Fruit fly (Drosophila melanogaster) whole organism, embryonic: ENCODE data around the gene ninaG.

Source experiments
- Ada2b ChIP-seq: fragments of 200-800 bp; sonication (Bioruptor generic); IDR thresholded peaks from 2 replicates; pipeline ENCODE4 v1.3.6; 2022; ENCODE audit warnings: missing biosample characterization, missing genetic modification characterization
- CG12155 ChIP-seq: fragments of 200-800 bp; sonication (Bioruptor generic); optimal IDR thresholded peaks from 3 replicates; lab custom pipeline; 2016; ENCODE audit warnings: missing biosample characterization, missing genetic modification characterization
- CG12659 ChIP-seq: fragments of 200-800 bp; sonication (Bioruptor generic); optimal IDR thresholded peaks from 3 replicates; lab custom pipeline; 2017; ENCODE audit warnings: mild to moderate bottlenecking, missing biosample characterization, missing genetic modification reagents, missing genetic modification characterization
- CG14710 ChIP-seq: fragments of 200-800 bp; sonication (Bioruptor generic); optimal IDR thresholded peaks from 3 replicates; lab custom pipeline; 2019; ENCODE audit warnings: missing biosample characterization, mild to moderate bottlenecking, missing genetic modification characterization, moderate library complexity
- CG15011 ChIP-seq: fragments of 200-800 bp; sonication (Bioruptor generic); optimal IDR thresholded peaks from 3 replicates; lab custom pipeline; 2018; ENCODE audit warnings: missing biosample characterization, mild to moderate bottlenecking, missing genetic modification characterization
- CG2129 ChIP-seq: fragments of 200-800 bp; sonication (Bioruptor generic); IDR thresholded peaks from 2 replicates; pipeline ENCODE4 v1.3.6; 2022; ENCODE audit warnings: missing biosample characterization, missing genetic modification characterization; ENCODE audit not compliant: partially characterized antibody
- CG2202 ChIP-seq: fragments of 200-800 bp; sonication (Bioruptor generic); optimal IDR thresholded peaks from 2 replicates; lab custom pipeline; 2018; ENCODE audit warnings: missing biosample characterization, mild to moderate bottlenecking, missing genetic modification characterization
- CG3281 ChIP-seq: fragments of 200-800 bp; sonication (Bioruptor generic); optimal IDR thresholded peaks from 3 replicates; lab custom pipeline; 2017; ENCODE audit warnings: missing biosample characterization, mild to moderate bottlenecking, missing genetic modification characterization
- CG3407 ChIP-seq: fragments of 200-800 bp; sonication (Bioruptor generic); optimal IDR thresholded peaks from 2 replicates; lab custom pipeline; 2018; ENCODE audit warnings: missing biosample characterization, mild to moderate bottlenecking, missing genetic modification characterization
- CG4328 ChIP-seq: fragments of 200-800 bp; sonication (Bioruptor generic); optimal IDR thresholded peaks from 3 replicates; lab custom pipeline; 2017; ENCODE audit warnings: missing biosample characterization, missing genetic modification reagents, missing genetic modification characterization
- CG4404 ChIP-seq: fragments of 200-800 bp; sonication (Bioruptor generic); IDR thresholded peaks from 2 replicates; pipeline ENCODE4 v1.3.6; 2022; ENCODE audit warnings: missing biosample characterization, missing genetic modification characterization
- CG6654 ChIP-seq: fragments of 200-800 bp; sonication (Bioruptor generic); optimal IDR thresholded peaks from 2 replicates; lab custom pipeline; 2017; ENCODE audit warnings: missing biosample characterization, mild to moderate bottlenecking, missing genetic modification characterization
- CG7963 ChIP-seq: fragments of 200-800 bp; sonication (Bioruptor generic); IDR thresholded peaks from 3 replicates; pipeline ENCODE4 v1.3.6; 2022; ENCODE audit warnings: missing biosample characterization, missing genetic modification characterization; ENCODE audit not compliant: partially characterized antibody
- CG8478 ChIP-seq: fragments of >200 bp; optimal IDR thresholded peaks from 2 replicates; lab custom pipeline; 2018
- CTCF ChIP-seq: fragments of 200-800 bp; sonication (Bioruptor generic); optimal IDR thresholded peaks from 2 replicates; lab custom pipeline; 2017; ENCODE audit warnings: missing biosample characterization, mild to moderate bottlenecking, missing genetic modification characterization, moderate library complexity
- CoRest ChIP-seq: fragments of 200-800 bp; sonication (Bioruptor generic); optimal IDR thresholded peaks from 3 replicates; lab custom pipeline; 2018; ENCODE audit warnings: missing biosample characterization, mild to moderate bottlenecking, missing genetic modification characterization, moderate library complexity
- CrebB ChIP-seq: fragments of 200-800 bp; sonication (Bioruptor generic); optimal IDR thresholded peaks from 3 replicates; lab custom pipeline; 2018; ENCODE audit warnings: missing biosample characterization, mild to moderate bottlenecking, missing genetic modification characterization
- D19A ChIP-seq: fragments of 200-800 bp; optimal IDR thresholded peaks from 3 replicates; lab custom pipeline; 2019; ENCODE audit warnings: missing biosample characterization, mild to moderate bottlenecking, missing genetic modification characterization, moderate library complexity
- Doc2 ChIP-seq: fragments of 200-800 bp; sonication (Bioruptor generic); IDR thresholded peaks from 2 replicates; pipeline ENCODE4 v1.3.6; 2022; ENCODE audit warnings: missing biosample characterization, missing genetic modification characterization
- Drgx ChIP-seq: fragments of 200-800 bp; sonication (Bioruptor generic); IDR thresholded peaks from 2 replicates; pipeline ENCODE4 v1.3.6; 2022; ENCODE audit warnings: missing biosample characterization, missing genetic modification characterization
- Gug ChIP-seq: fragments of 200-800 bp; sonication (Bioruptor generic); IDR thresholded peaks from 4 replicates; pipeline ENCODE4 v1.3.6; 2022; ENCODE audit warnings: missing biosample characterization, missing genetic modification characterization
- Hr39 ChIP-seq: fragments of >200 bp; optimal IDR thresholded peaks from 2 replicates; lab custom pipeline; 2017
- Hr51 ChIP-seq, 2 experiments: fragments of 200-800 bp; sonication (Bioruptor generic); optimal IDR thresholded peaks; 2 replicates in 1 of 2; 3 replicates in 1 of 2; lab custom pipeline; 2016 to 2018; ENCODE audit warnings: missing biosample characterization in 2 of 2, missing genetic modification characterization in 2 of 2, mild to moderate bottlenecking in 1 of 2, moderate library complexity in 1 of 2
- NFAT ChIP-seq: fragments of 200-800 bp; sonication (Bioruptor generic); IDR thresholded peaks from 2 replicates; pipeline ENCODE4 v1.3.6; 2022; ENCODE audit warnings: missing biosample characterization, missing genetic modification characterization
- Neu2 ChIP-seq: fragments of 200-800 bp; sonication (Bioruptor generic); optimal IDR thresholded peaks from 3 replicates; lab custom pipeline; 2016; ENCODE audit warnings: missing biosample characterization, missing genetic modification characterization, borderline replicate concordance
- NfI ChIP-seq: fragments of 200-800 bp; sonication (Bioruptor generic); optimal IDR thresholded peaks from 3 replicates; lab custom pipeline; 2018; ENCODE audit warnings: missing biosample characterization, mild to moderate bottlenecking, missing genetic modification characterization, moderate library complexity
- Tbp ChIP-seq: fragments of >200 bp; optimal IDR thresholded peaks from 2 replicates; lab custom pipeline; 2018; ENCODE audit warnings: missing biosample characterization, missing genetic modification characterization
- ab ChIP-seq: fragments of 200-800 bp; sonication (Bioruptor generic); optimal IDR thresholded peaks from 2 replicates; lab custom pipeline; 2016; ENCODE audit warnings: missing biosample characterization, missing genetic modification characterization
- cg ChIP-seq: fragments of 200-800 bp; sonication (Bioruptor generic); optimal IDR thresholded peaks from 3 replicates; lab custom pipeline; 2019; ENCODE audit warnings: missing biosample characterization, mild to moderate bottlenecking, missing genetic modification characterization, moderate library complexity
- dimm ChIP-seq: fragments of 200-800 bp; sonication (Bioruptor generic); IDR thresholded peaks from 2 replicates; pipeline ENCODE4 v1.3.6; 2022; ENCODE audit warnings: missing biosample characterization, missing genetic modification characterization
- ewg ChIP-seq: fragments of 200-800 bp; sonication (Bioruptor generic); optimal IDR thresholded peaks from 3 replicates; lab custom pipeline; 2017; ENCODE audit warnings: mild to moderate bottlenecking, missing biosample characterization, missing genetic modification reagents, missing genetic modification characterization
- fd3F ChIP-seq: fragments of 200-800 bp; sonication (Bioruptor generic); optimal IDR thresholded peaks from 2 replicates; lab custom pipeline; 2018; ENCODE audit warnings: missing biosample characterization, mild to moderate bottlenecking, missing genetic modification characterization, moderate library complexity
- gfzf ChIP-seq: fragments of 200-800 bp; sonication (Bioruptor generic); optimal IDR thresholded peaks from 2 replicates; lab custom pipeline; 2016; ENCODE audit warnings: missing biosample characterization, mild to moderate bottlenecking, missing genetic modification characterization, moderate library complexity
- gro ChIP-seq: fragments of 200-800 bp; sonication (Bioruptor generic); optimal IDR thresholded peaks from 2 replicates; lab custom pipeline; 2016; ENCODE audit warnings: missing biosample characterization, missing genetic modification characterization
- ham ChIP-seq: fragments of 200-800 bp; sonication (Bioruptor generic); IDR thresholded peaks from 2 replicates; pipeline ENCODE4 v1.3.6; 2022; ENCODE audit warnings: missing biosample characterization, missing genetic modification characterization
- hbn ChIP-seq: fragments of 200-800 bp; sonication (Bioruptor generic); IDR thresholded peaks from 2 replicates; pipeline ENCODE4 v1.3.6; 2022; ENCODE audit warnings: missing biosample characterization, missing genetic modification characterization; ENCODE audit not compliant: partially characterized antibody
- jing ChIP-seq: fragments of 200-800 bp; sonication (Bioruptor generic); optimal IDR thresholded peaks from 2 replicates; lab custom pipeline; 2018; ENCODE audit warnings: missing biosample characterization, mild to moderate bottlenecking, missing genetic modification characterization
- knrl ChIP-seq: fragments of 200-800 bp; sonication (Bioruptor generic); IDR thresholded peaks from 3 replicates; pipeline ENCODE4 v1.3.6; 2022; ENCODE audit warnings: missing biosample characterization, missing genetic modification characterization; ENCODE audit not compliant: partially characterized antibody
- lov ChIP-seq, 2 experiments: fragments of 200-800 bp in 1 of 2; fragments of >200 bp in 1 of 2; sonication (Bioruptor generic) in 1 of 2; IDR thresholded peaks in 1 of 2; optimal IDR thresholded peaks in 1 of 2; 2 replicates in 1 of 2; 3 replicates in 1 of 2; pipeline versions ENCODE4 v1.3.6 to Lab custom; 2017 to 2022; ENCODE audit warnings: missing biosample characterization in 1 of 2, missing genetic modification characterization in 1 of 2
- luna ChIP-seq: fragments of 200-800 bp; sonication (Bioruptor generic); optimal IDR thresholded peaks from 2 replicates; lab custom pipeline; 2016; ENCODE audit warnings: missing biosample characterization, missing genetic modification characterization
- maf-S ChIP-seq: fragments of 200-800 bp; sonication (Bioruptor generic); optimal IDR thresholded peaks from 2 replicates; lab custom pipeline; 2016; ENCODE audit warnings: missing biosample characterization, missing genetic modification characterization
- mirr ChIP-seq: fragments of 200-800 bp; sonication (Bioruptor generic); optimal IDR thresholded peaks from 3 replicates; lab custom pipeline; 2018; ENCODE audit warnings: missing biosample characterization, mild to moderate bottlenecking, missing genetic modification characterization
- onecut ChIP-seq: fragments of 200-800 bp; sonication (Bioruptor generic); IDR thresholded peaks from 2 replicates; pipeline ENCODE4 v1.3.6; 2022; ENCODE audit warnings: missing biosample characterization, missing genetic modification characterization
- pb ChIP-seq: fragments of 200-800 bp; sonication (Bioruptor generic); optimal IDR thresholded peaks from 3 replicates; lab custom pipeline; 2016; ENCODE audit warnings: missing biosample characterization, missing genetic modification characterization
- sc ChIP-seq, 3 experiments: fragments of >200 bp in 2 of 3; fragments of 200-800 bp in 1 of 3; sonication (Bioruptor generic) in 1 of 3; optimal IDR thresholded peaks; 2 replicates in 2 of 3; 3 replicates in 1 of 3; lab custom pipeline; 2017; ENCODE audit warnings: mild to moderate bottlenecking in 1 of 3, missing biosample characterization in 1 of 3, missing genetic modification characterization in 1 of 3, missing genetic modification reagents in 1 of 3
- schlank ChIP-seq: fragments of 200-800 bp; sonication (Bioruptor generic); optimal IDR thresholded peaks from 2 replicates; lab custom pipeline; 2018; ENCODE audit warnings: missing biosample characterization, mild to moderate bottlenecking, missing genetic modification characterization
- tin ChIP-seq: fragments of 200-800 bp; sonication (Bioruptor generic); optimal IDR thresholded peaks from 3 replicates; lab custom pipeline; 2016; ENCODE audit warnings: missing biosample characterization, missing genetic modification characterization
- tx ChIP-seq: fragments of 200-800 bp; sonication (Bioruptor generic); optimal IDR thresholded peaks from 2 replicates; lab custom pipeline; 2016; ENCODE audit warnings: missing biosample characterization, missing genetic modification characterization
- usp ChIP-seq: fragments of >200 bp; optimal IDR thresholded peaks from 2 replicates; lab custom pipeline; 2017; ENCODE audit warnings: missing biosample characterization, missing genetic modification characterization
- wek ChIP-seq: fragments of 200-800 bp; sonication (Bioruptor generic); optimal IDR thresholded peaks from 3 replicates; lab custom pipeline; 2018; ENCODE audit warnings: missing biosample characterization, mild to moderate bottlenecking, missing genetic modification characterization, moderate library complexity
- zfh1 ChIP-seq: fragments of 200-800 bp; sonication (Bioruptor generic); IDR thresholded peaks from 3 replicates; pipeline ENCODE4 v1.3.6; 2022; ENCODE audit warnings: missing biosample characterization, missing genetic modification characterization

The ninaG gene

dm6 chr3R:11392805-11393204 is 28.7 kb downstream of the ninaG start (continued):
- TF ChIP-seq ab (GFP tag; lab: Kevin White, UChicago), result no peak
- peak; percentile 40; the same call in 1 of the 2 replicates for TF ChIP-seq dimm
- peak; percentile 65 for TF ChIP-seq CG14710
- TF ChIP-seq CG2202, result peak; percentile 76
- no peak for TF ChIP-seq usp
- TF ChIP-seq luna (GFP tag; lab: Kevin White, UChicago), result no peak
- no peak for TF ChIP-seq ham (GFP tag; lab: Robert Waterston, UW)
- no peak for TF ChIP-seq fd3F
- peak; percentile 63 for TF ChIP-seq CoRest (tag; lab: Kevin White, UChicago)
- TF ChIP-seq maf-S (GFP tag; lab: Kevin White, UChicago), result peak; percentile 12
- TF ChIP-seq ewg (GFP tag; lab: Kevin White, UChicago), result peak; percentile 69
- TF ChIP-seq CrebB (tag; lab: Kevin White, UChicago), result peak; percentile 40
- peak; percentile 47 for TF ChIP-seq CTCF (GFP tag; lab: Kevin White, UChicago)
- peak; percentile 92 for TF ChIP-seq zfh1
- no peak for TF ChIP-seq cg (GFP tag; lab: Kevin White, UChicago)
- peak; percentile 63 for TF ChIP-seq CG4404 (GFP tag; lab: Robert Waterston, UW)
- TF ChIP-seq Gug, result peak; percentile 57; the same call in 2 of the 4 replicates
- peak; percentile 61 for TF ChIP-seq Neu2 (GFP tag; lab: Kevin White, UChicago)
- no peak for TF ChIP-seq knrl (GFP tag; lab: Robert Waterston, UW)
- TF ChIP-seq gfzf (GFP tag; lab: Kevin White, UChicago), result no peak
- TF ChIP-seq schlank (tag; lab: Kevin White, UChicago), result peak; percentile 47
- no peak for TF ChIP-seq mirr (GFP tag; lab: Kevin White, UChicago)
- no peak for TF ChIP-seq D19A (tag; lab: Kevin White, UChicago)
- peak; percentile 86 for TF ChIP-seq onecut
- TF ChIP-seq CG12659, result peak; percentile 35
- TF ChIP-seq jing, result peak; percentile 42
- no peak for TF ChIP-seq Doc2 (GFP tag; lab: Robert Waterston, UW)
- TF ChIP-seq NFAT (GFP tag; lab: Robert Waterston, UW), result peak; percentile 26; the same call in 1 of the 2 replicates
- TF ChIP-seq wek (GFP tag; lab: Kevin White, UChicago), result peak; percentile 84
- peak; percentile 65 for TF ChIP-seq CG4328 (GFP tag; lab: Kevin White, UChicago)
- TF ChIP-seq Hr39 (lab: Kevin White, UChicago), result no peak
- no peak for TF ChIP-seq gro (GFP tag; lab: Kevin White, UChicago)
- no peak for TF ChIP-seq CG7963 (GFP tag; lab: Robert Waterston, UW)
- TF ChIP-seq CG3407 (GFP tag; lab: Kevin White, UChicago), result peak; percentile 63
- peak; percentile 57 for TF ChIP-seq tin
- TF ChIP-seq CG15011 (GFP tag; lab: Kevin White, UChicago), result peak; percentile 42
- no peak for TF ChIP-seq CG2129
- no peak for TF ChIP-seq sc (optimal IDR thresholded peaks at IDR 0.05; lab: Kevin White, UChicago)
- TF ChIP-seq sc (GFP tag; optimal IDR thresholded peaks at IDR 0.05; lab: Kevin White, UChicago), result peak; percentile 74
- TF ChIP-seq CG6654, result peak; percentile 57
- no peak for TF ChIP-seq CG12155 (GFP tag; lab: Kevin White, UChicago)
- TF ChIP-seq lov (optimal IDR thresholded peaks at IDR 0.05; lab: Kevin White, UChicago), result no peak
- peak; percentile 93 for TF ChIP-seq lov (GFP tag; IDR thresholded peaks at IDR 0.05; lab: Robert Waterston, UW)
- TF ChIP-seq Ada2b (GFP tag; lab: Robert Waterston, UW), result peak; percentile 27; the same call in 1 of the 2 replicates
- TF ChIP-seq tx (GFP tag; lab: Kevin White, UChicago), result peak; percentile 2
- no peak for TF ChIP-seq CG8478 (lab: Kevin White, UChicago)
- no peak for TF ChIP-seq CG3281 (GFP tag; lab: Kevin White, UChicago)
- peak; percentile 71 for TF ChIP-seq pb (GFP tag; lab: Kevin White, UChicago)
- no peak for TF ChIP-seq hbn (GFP tag; lab: Robert Waterston, UW)
- TF ChIP-seq Tbp (GFP tag; lab: Kevin White, UChicago), result no peak
- TF ChIP-seq NfI (GFP tag; lab: Kevin White, UChicago), result peak; percentile 81
- TF ChIP-seq Hr51 (GFP tag; optimal IDR thresholded peaks at IDR 0.05; lab: Kevin White, UChicago), result peak in 1 of 2 experiments; percentile 33
- TF ChIP-seq Drgx (GFP tag; lab: Robert Waterston, UW), result no peak
